Worm (Caenorhabditis elegans) whole organism, late embryonic: ENCODE measurements around the gene rabx-5.

Experiments used
- ama-1 ChIP-seq: fragments of 150-350 bp; optimal IDR thresholded peaks from 2 replicates; lab custom pipeline; 2014
- ceh-2 ChIP-seq: sonication (generic microtip); optimal IDR thresholded peaks from 2 replicates; lab custom pipeline; 2016; ENCODE audit warnings: missing genotype, missing genetic modification characterization, missing compliant biosample characterization
- ceh-34 ChIP-seq: sonication (generic microtip); optimal IDR thresholded peaks from 2 replicates; lab custom pipeline; 2016; ENCODE audit warnings: mild to moderate bottlenecking, missing genetic modification characterization, missing compliant biosample characterization
- eyg-1 ChIP-seq: sonication (generic microtip); optimal IDR thresholded peaks from 2 replicates; lab custom pipeline; 2016; ENCODE audit warnings: missing genotype, missing genetic modification characterization, missing compliant biosample characterization
- fkh-10 ChIP-seq: fragments of 150-350 bp; optimal IDR thresholded peaks from 2 replicates; lab custom pipeline; 2014; ENCODE audit warnings: missing biosample characterization, missing genetic modification reagents, missing genetic modification characterization
- hlh-13 ChIP-seq: fragments of 200-800 bp; sonication (Bioruptor generic); optimal IDR thresholded peaks from 2 replicates; lab custom pipeline; 2018; ENCODE audit warnings: mild to moderate bottlenecking, missing genetic modification characterization, missing compliant biosample characterization
- lin-11 ChIP-seq: fragments of 200-800 bp; sonication (Bioruptor generic); optimal IDR thresholded peaks from 2 replicates; lab custom pipeline; 2018; ENCODE audit warnings: mild to moderate bottlenecking, missing genetic modification characterization, missing compliant biosample characterization
- nfya-1 ChIP-seq: sonication (generic microtip); optimal IDR thresholded peaks from 2 replicates; lab custom pipeline; 2017; ENCODE audit warnings: missing genetic modification characterization, mild to moderate bottlenecking, missing compliant biosample characterization, antibody characterized with exemption, moderate library complexity
- odd-2 ChIP-seq: sonication (generic microtip); optimal IDR thresholded peaks from 2 replicates; lab custom pipeline; 2017; ENCODE audit warnings: antibody characterized with exemption, mild to moderate bottlenecking, missing genetic modification characterization, missing compliant biosample characterization
- sox-2 ChIP-seq: fragments of 200-800 bp; sonication (Bioruptor generic); IDR thresholded peaks from 2 replicates; pipeline ENCODE4 v1.3.6; 2022; ENCODE audit warnings: missing genetic modification reagents, missing genetic modification characterization, missing compliant biosample characterization
- tbx-2 ChIP-seq: sonication (generic microtip); optimal IDR thresholded peaks from 2 replicates; lab custom pipeline; 2016; ENCODE audit warnings: missing genetic modification characterization, missing compliant biosample characterization

ce11 chrIII:10577782-10578181, 27.4 kb upstream of the rabx-5 start:
- TF ChIP-seq odd-2 (tag; lab: Kevin White, UChicago): no peak
- TF ChIP-seq ceh-2 (tag; lab: Kevin White, UChicago): no peak
- no peak for TF ChIP-seq ceh-34 (tag; lab: Kevin White, UChicago)
- no peak for TF ChIP-seq fkh-10 (GFP tag; lab: Kevin White, UChicago)
- TF ChIP-seq hlh-13 (GFP tag; lab: Kevin White, UChicago): no peak
- no peak for TF ChIP-seq nfya-1 (tag; lab: Kevin White, UChicago)
- TF ChIP-seq sox-2 (GFP tag; lab: Robert Waterston, UW): no peak
- TF ChIP-seq ama-1: no peak
- no peak for TF ChIP-seq lin-11 (tag; lab: Kevin White, UChicago)
- no peak for TF ChIP-seq tbx-2
- no peak for TF ChIP-seq eyg-1
